Fruit fly (Drosophila melanogaster) whole organism, embryonic: ENCODE measurements around the gene Nf-YC.

Experiments used
- Adf1 ChIP-seq: fragments of 200-800 bp; sonication (Bioruptor generic); IDR thresholded peaks from 2 replicates; pipeline ENCODE4 v1.3.6; 2022; ENCODE audit warnings: missing biosample characterization, missing genetic modification characterization
- Antp ChIP-seq: fragments of 200-800 bp; sonication (Bioruptor generic); optimal IDR thresholded peaks from 3 replicates; lab custom pipeline; 2016; ENCODE audit warnings: missing biosample characterization, missing genetic modification characterization
- CG10462 ChIP-seq: fragments of 200-800 bp; sonication (Bioruptor generic); optimal IDR thresholded peaks from 2 replicates; lab custom pipeline; 2016; ENCODE audit warnings: missing biosample characterization, missing genetic modification characterization
- CG10979 ChIP-seq: fragments of 200-800 bp; sonication (Bioruptor generic); optimal IDR thresholded peaks from 2 replicates; lab custom pipeline; 2018; ENCODE audit warnings: missing biosample characterization, mild to moderate bottlenecking, missing genetic modification characterization, moderate library complexity
- CG12659 ChIP-seq: fragments of 200-800 bp; sonication (Bioruptor generic); optimal IDR thresholded peaks from 3 replicates; lab custom pipeline; 2017; ENCODE audit warnings: mild to moderate bottlenecking, missing biosample characterization, missing genetic modification reagents, missing genetic modification characterization
- CG13624 ChIP-seq: fragments of 200-800 bp; sonication (Bioruptor generic); optimal IDR thresholded peaks from 2 replicates; lab custom pipeline; 2016; ENCODE audit warnings: missing biosample characterization, missing genetic modification characterization
- CG14860 ChIP-seq: fragments of 200-800 bp; sonication (Bioruptor generic); IDR thresholded peaks from 3 replicates; pipeline ENCODE4 v1.3.6; 2022; ENCODE audit warnings: missing biosample characterization, missing genetic modification characterization; ENCODE audit not compliant: partially characterized antibody
- CG15011 ChIP-seq: fragments of 200-800 bp; sonication (Bioruptor generic); optimal IDR thresholded peaks from 3 replicates; lab custom pipeline; 2018; ENCODE audit warnings: missing biosample characterization, mild to moderate bottlenecking, missing genetic modification characterization
- CG15073 ChIP-seq: fragments of 200-800 bp; sonication (Bioruptor generic); optimal IDR thresholded peaks from 2 replicates; lab custom pipeline; 2016; ENCODE audit warnings: missing biosample characterization, missing genetic modification characterization
- CG15514 ChIP-seq: fragments of 200-800 bp; sonication (Bioruptor generic); optimal IDR thresholded peaks from 3 replicates; lab custom pipeline; 2017; ENCODE audit warnings: missing biosample characterization, missing genetic modification characterization, mild to moderate bottlenecking, moderate library complexity, missing genetic modification reagents
- CG17359 ChIP-seq: fragments of 200-800 bp; sonication (Bioruptor generic); optimal IDR thresholded peaks from 3 replicates; lab custom pipeline; 2018; ENCODE audit warnings: missing biosample characterization, mild to moderate bottlenecking, missing genetic modification characterization, moderate library complexity
- CG18262 ChIP-seq: fragments of 200-800 bp; optimal IDR thresholded peaks from 3 replicates; lab custom pipeline; 2019; ENCODE audit warnings: missing biosample characterization, mild to moderate bottlenecking, missing genetic modification characterization, moderate library complexity
- CG2116 ChIP-seq: fragments of 200-800 bp; sonication (Bioruptor generic); optimal IDR thresholded peaks from 3 replicates; lab custom pipeline; 2018; ENCODE audit warnings: missing biosample characterization, mild to moderate bottlenecking, missing genetic modification characterization
- CG3407 ChIP-seq: fragments of 200-800 bp; sonication (Bioruptor generic); optimal IDR thresholded peaks from 2 replicates; lab custom pipeline; 2018; ENCODE audit warnings: missing biosample characterization, mild to moderate bottlenecking, missing genetic modification characterization
- CG34224 ChIP-seq: fragments of 200-800 bp; sonication (Bioruptor generic); IDR thresholded peaks from 3 replicates; pipeline ENCODE4 v1.3.6; 2022; ENCODE audit warnings: missing biosample characterization, missing genetic modification characterization; ENCODE audit not compliant: partially characterized antibody
- CG4282 ChIP-seq: fragments of 200-800 bp; sonication (Bioruptor generic); optimal IDR thresholded peaks from 2 replicates; lab custom pipeline; 2016; ENCODE audit warnings: missing biosample characterization, missing genetic modification characterization
- CG6854 ChIP-seq: fragments of 200-800 bp; sonication (Bioruptor generic); optimal IDR thresholded peaks from 3 replicates; lab custom pipeline; 2017; ENCODE audit warnings: missing biosample characterization, mild to moderate bottlenecking, missing genetic modification characterization
- CG8089 ChIP-seq: fragments of 200-800 bp; sonication (Bioruptor generic); optimal IDR thresholded peaks from 3 replicates; lab custom pipeline; 2016; ENCODE audit warnings: missing biosample characterization, missing genetic modification characterization
- CG9437 ChIP-seq: fragments of 200-800 bp; sonication (Bioruptor generic); optimal IDR thresholded peaks from 2 replicates; lab custom pipeline; 2018; ENCODE audit warnings: missing biosample characterization, mild to moderate bottlenecking, missing genetic modification characterization
- Dbx ChIP-seq: fragments of 200-800 bp; sonication (Bioruptor generic); IDR thresholded peaks from 3 replicates; pipeline ENCODE4 v1.3.6; 2022; ENCODE audit warnings: missing biosample characterization, missing genetic modification characterization
- Dek ChIP-seq: fragments of 200-800 bp; sonication (Bioruptor generic); optimal IDR thresholded peaks from 3 replicates; lab custom pipeline; 2019; ENCODE audit warnings: missing biosample characterization, mild to moderate bottlenecking, missing genetic modification characterization, moderate library complexity
- Dfd ChIP-seq, 2 experiments: fragments of >200 bp; optimal IDR thresholded peaks; 2 replicates each; lab custom pipeline; 2017; ENCODE audit warnings: missing biosample characterization in 2 of 2, missing genetic modification characterization in 2 of 2
- Dref ChIP-seq: fragments of 200-800 bp; sonication (Bioruptor generic); IDR thresholded peaks from 2 replicates; pipeline ENCODE4 v1.3.6; 2022; ENCODE audit warnings: missing biosample characterization, missing genetic modification characterization
- Elba2 ChIP-seq: fragments of 200-800 bp; sonication (Bioruptor generic); optimal IDR thresholded peaks from 3 replicates; lab custom pipeline; 2016; ENCODE audit warnings: missing biosample characterization, missing genetic modification characterization
- Fer2 ChIP-seq: fragments of 200-800 bp; sonication (Bioruptor generic); optimal IDR thresholded peaks from 2 replicates; lab custom pipeline; 2018; ENCODE audit warnings: missing biosample characterization, mild to moderate bottlenecking, missing genetic modification characterization, moderate library complexity
- HLH4C ChIP-seq: fragments of 200-800 bp; sonication (Bioruptor generic); IDR thresholded peaks from 3 replicates; pipeline ENCODE4 v1.3.6; 2022; ENCODE audit warnings: missing biosample characterization, missing genetic modification characterization; ENCODE audit not compliant: partially characterized antibody
- Lpt ChIP-seq: fragments of >200 bp; optimal IDR thresholded peaks from 2 replicates; lab custom pipeline; 2018; ENCODE audit warnings: missing biosample characterization, missing genetic modification characterization
- MTF-1 ChIP-seq: fragments of 200-800 bp; sonication (Bioruptor generic); optimal IDR thresholded peaks from 2 replicates; lab custom pipeline; 2018; ENCODE audit warnings: missing biosample characterization, mild to moderate bottlenecking, missing genetic modification characterization, borderline replicate concordance
- Mad ChIP-seq: fragments of 200-800 bp; sonication (Bioruptor generic); optimal IDR thresholded peaks from 2 replicates; lab custom pipeline; 2016; ENCODE audit warnings: missing biosample characterization, missing genetic modification characterization
- Poxn ChIP-seq: fragments of 200-800 bp; sonication (Bioruptor generic); IDR thresholded peaks from 2 replicates; pipeline ENCODE4 v1.3.6; 2022; ENCODE audit warnings: missing biosample characterization, missing genetic modification characterization
- Scr ChIP-seq: fragments of 200-800 bp; sonication (Bioruptor generic); IDR thresholded peaks from 2 replicates; pipeline ENCODE4 v1.3.6; 2022; ENCODE audit warnings: missing biosample characterization, missing genetic modification characterization; ENCODE audit not compliant: partially characterized antibody
- Sox100B ChIP-seq: fragments of 200-800 bp; sonication (Bioruptor generic); optimal IDR thresholded peaks from 3 replicates; lab custom pipeline; 2018; ENCODE audit warnings: missing biosample characterization, mild to moderate bottlenecking, missing genetic modification characterization
- Taf1 ChIP-seq: fragments of 200-800 bp; sonication (Bioruptor generic); IDR thresholded peaks from 2 replicates; pipeline ENCODE4 v1.3.6; 2022; ENCODE audit warnings: missing biosample characterization, missing genetic modification characterization
- ac ChIP-seq: fragments of 200-800 bp; sonication (Bioruptor generic); optimal IDR thresholded peaks from 3 replicates; lab custom pipeline; 2017; ENCODE audit warnings: missing biosample characterization, mild to moderate bottlenecking, missing genetic modification characterization
- br ChIP-seq: fragments of >200 bp; optimal IDR thresholded peaks from 2 replicates; lab custom pipeline; 2017
- cg ChIP-seq: fragments of 200-800 bp; sonication (Bioruptor generic); optimal IDR thresholded peaks from 3 replicates; lab custom pipeline; 2019; ENCODE audit warnings: missing biosample characterization, mild to moderate bottlenecking, missing genetic modification characterization, moderate library complexity
- ci ChIP-seq: fragments of 200-800 bp; sonication (Bioruptor generic); IDR thresholded peaks from 3 replicates; pipeline ENCODE4 v1.3.6; 2022; ENCODE audit warnings: missing biosample characterization, missing genetic modification characterization
- cwo ChIP-seq: fragments of 200-800 bp; sonication (Bioruptor generic); optimal IDR thresholded peaks from 3 replicates; lab custom pipeline; 2017; ENCODE audit warnings: missing biosample characterization, missing genetic modification characterization, mild to moderate bottlenecking, moderate library complexity, missing genetic modification reagents
- dimm ChIP-seq: fragments of 200-800 bp; sonication (Bioruptor generic); IDR thresholded peaks from 2 replicates; pipeline ENCODE4 v1.3.6; 2022; ENCODE audit warnings: missing biosample characterization, missing genetic modification characterization
- ewg ChIP-seq: fragments of 200-800 bp; sonication (Bioruptor generic); optimal IDR thresholded peaks from 3 replicates; lab custom pipeline; 2017; ENCODE audit warnings: mild to moderate bottlenecking, missing biosample characterization, missing genetic modification reagents, missing genetic modification characterization
- grn ChIP-seq: fragments of 200-800 bp; sonication (Bioruptor generic); optimal IDR thresholded peaks from 3 replicates; lab custom pipeline; 2017; ENCODE audit warnings: missing biosample characterization, missing genetic modification characterization
- gsb ChIP-seq: fragments of 200-800 bp; sonication (Bioruptor generic); IDR thresholded peaks from 2 replicates; pipeline ENCODE4 v1.3.6; 2022; ENCODE audit warnings: missing biosample characterization, missing genetic modification characterization
- her ChIP-seq: fragments of 200-800 bp; sonication (Bioruptor generic); optimal IDR thresholded peaks from 2 replicates; lab custom pipeline; 2016; ENCODE audit warnings: missing biosample characterization, missing genetic modification characterization
- inv ChIP-seq: fragments of 200-800 bp; sonication (Bioruptor generic); IDR thresholded peaks from 2 replicates; pipeline ENCODE4 v1.3.6; 2022; ENCODE audit warnings: missing biosample characterization, missing genetic modification characterization; ENCODE audit not compliant: partially characterized antibody
- kay ChIP-seq: fragments of 200-800 bp; sonication (Bioruptor generic); optimal IDR thresholded peaks from 2 replicates; lab custom pipeline; 2016; ENCODE audit warnings: missing biosample characterization, missing genetic modification characterization
- lab ChIP-seq: fragments of 200-800 bp; sonication (Bioruptor generic); optimal IDR thresholded peaks from 3 replicates; lab custom pipeline; 2017; ENCODE audit warnings: missing biosample characterization, missing genetic modification characterization, mild to moderate bottlenecking, moderate library complexity, missing genetic modification reagents
- nom ChIP-seq: fragments of 200-800 bp; sonication (Bioruptor generic); optimal IDR thresholded peaks from 2 replicates; lab custom pipeline; 2017; ENCODE audit warnings: missing biosample characterization, missing genetic modification characterization, mild to moderate bottlenecking, moderate library complexity, missing genetic modification reagents
- rib ChIP-seq: fragments of 200-800 bp; sonication (Bioruptor generic); IDR thresholded peaks from 2 replicates; pipeline ENCODE4 v1.3.6; 2022; ENCODE audit warnings: missing biosample characterization, missing genetic modification characterization
- sens-2 ChIP-seq: fragments of 200-800 bp; sonication (Bioruptor generic); IDR thresholded peaks from 2 replicates; pipeline ENCODE4 v1.3.6; 2022; ENCODE audit warnings: missing biosample characterization, missing genetic modification characterization
- trem ChIP-seq: fragments of 200-800 bp; optimal IDR thresholded peaks from 3 replicates; lab custom pipeline; 2019; ENCODE audit warnings: missing biosample characterization, mild to moderate bottlenecking, missing genetic modification characterization, moderate library complexity
- twi ChIP-seq: fragments of 200-800 bp; optimal IDR thresholded peaks from 2 replicates; lab custom pipeline; 2019; ENCODE audit warnings: missing biosample characterization, mild to moderate bottlenecking, missing genetic modification characterization, moderate library complexity

Gene Nf-YC

dm6 chrX:6770924-6771323 lies 49.8 kb downstream of the Nf-YC start, which contains the start of gene Coq7 (continued):
- TF ChIP-seq CG10462 = peak; percentile 77
- peak; percentile 93 for TF ChIP-seq HLH4C (GFP tag; lab: Robert Waterston, UW)
- TF ChIP-seq kay (GFP tag; lab: Kevin White, UChicago) = peak; percentile 80
- TF ChIP-seq Antp (GFP tag; lab: Kevin White, UChicago) = peak; percentile 45
- TF ChIP-seq CG18262 = peak; percentile 84
- TF ChIP-seq Fer2 (tag; lab: Kevin White, UChicago) = no peak
- peak; percentile 83 for TF ChIP-seq CG10979 (tag; lab: Kevin White, UChicago)
- TF ChIP-seq Dbx (GFP tag; lab: Robert Waterston, UW) = peak; percentile 91
- peak; percentile 39 for TF ChIP-seq CG15073 (GFP tag; lab: Kevin White, UChicago)
- TF ChIP-seq lab (GFP tag; lab: Kevin White, UChicago) = no peak
- no peak for TF ChIP-seq Sox100B (GFP tag; lab: Kevin White, UChicago)
- peak; percentile 23 for TF ChIP-seq ac (GFP tag; lab: Kevin White, UChicago)
- TF ChIP-seq gsb = peak; percentile 84
- TF ChIP-seq cwo = peak; percentile 72
- peak; percentile 76 for TF ChIP-seq Mad (GFP tag; lab: Kevin White, UChicago)
- TF ChIP-seq Dfd (GFP tag; optimal IDR thresholded peaks at IDR 0.05; lab: Kevin White, UChicago) = no peak
- peak; percentile 64; the same call in 1 of the 2 replicates for TF ChIP-seq Adf1 (GFP tag; lab: Robert Waterston, UW)
- TF ChIP-seq Elba2 (GFP tag; lab: Kevin White, UChicago) = peak; percentile 62
- TF ChIP-seq nom (GFP tag; lab: Kevin White, UChicago) = no peak
- TF ChIP-seq trem (tag; lab: Kevin White, UChicago) = peak; percentile 86
- TF ChIP-seq cg (GFP tag; lab: Kevin White, UChicago) = peak; percentile 64
- TF ChIP-seq rib (GFP tag; lab: Robert Waterston, UW) = peak; percentile 89
- peak; percentile 98 for TF ChIP-seq CG34224
- TF ChIP-seq Taf1 = peak; percentile 77
- TF ChIP-seq sens-2 (GFP tag; lab: Robert Waterston, UW) = peak; percentile 83
- TF ChIP-seq MTF-1 (GFP tag; lab: Kevin White, UChicago) = peak; percentile 56
- peak; percentile 62 for TF ChIP-seq CG13624
- TF ChIP-seq her (GFP tag; lab: Kevin White, UChicago) = no peak
- TF ChIP-seq Lpt (GFP tag; lab: Kevin White, UChicago) = no peak
- TF ChIP-seq CG15011 (GFP tag; lab: Kevin White, UChicago) = no peak
- peak; percentile 95 for TF ChIP-seq ci (GFP tag; lab: Robert Waterston, UW)
- peak; percentile 60 for TF ChIP-seq Dref (GFP tag; lab: Robert Waterston, UW)
- peak; percentile 58 for TF ChIP-seq CG6854 (GFP tag; lab: Kevin White, UChicago)
- TF ChIP-seq CG3407 = peak; percentile 78
- TF ChIP-seq ewg (GFP tag; lab: Kevin White, UChicago) = peak; percentile 78
- peak; percentile 61 for TF ChIP-seq CG9437
- no peak for TF ChIP-seq CG4282
- TF ChIP-seq Dek (tag; lab: Kevin White, UChicago) = no peak
- peak; percentile 82 for TF ChIP-seq CG2116 (GFP tag; lab: Kevin White, UChicago)
- peak; percentile 82 for TF ChIP-seq CG17359 (tag; lab: Kevin White, UChicago)
- peak; percentile 98 for TF ChIP-seq inv
- TF ChIP-seq br (lab: Kevin White, UChicago) = no peak
- peak; percentile 89 for TF ChIP-seq CG12659 (GFP tag; lab: Kevin White, UChicago)
- TF ChIP-seq CG14860 (GFP tag; lab: Robert Waterston, UW) = peak; percentile 97
- peak; percentile 99 for TF ChIP-seq Scr (GFP tag; lab: Robert Waterston, UW)
- peak; percentile 81 for TF ChIP-seq twi
- TF ChIP-seq CG15514 (GFP tag; lab: Kevin White, UChicago) = peak; percentile 81
- TF ChIP-seq CG8089 = no peak
- peak; percentile 77 for TF ChIP-seq Poxn (GFP tag; lab: Robert Waterston, UW)
- TF ChIP-seq grn = peak; percentile 81
- 0 out of 2 replicates have a peak, but pooled peaks have one; percentile 21 for TF ChIP-seq dimm (GFP tag; lab: Robert Waterston, UW)
